Worm (Caenorhabditis elegans): ENCODE data around the gene btb-20.

DNA sequence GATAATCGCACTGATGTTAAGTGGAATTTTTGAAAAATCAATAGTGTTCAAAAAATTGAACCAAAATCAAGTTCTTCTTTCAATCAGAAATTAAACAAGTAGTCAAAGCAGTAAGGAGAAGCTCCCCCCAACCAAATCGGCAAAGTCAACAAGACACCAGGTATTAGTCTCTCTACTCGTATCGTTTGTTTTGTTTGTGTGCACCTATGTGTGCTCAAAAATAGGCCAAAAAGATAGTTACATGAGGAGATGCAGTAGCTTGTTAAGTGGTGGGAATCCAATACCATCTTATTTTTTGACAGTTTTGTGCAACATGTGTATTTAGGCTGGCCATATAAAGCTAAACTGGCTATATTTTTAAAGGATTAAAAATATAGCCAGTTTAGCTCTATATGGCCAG is 17.1 kb downstream of the btb-20 start, which contains the start of gene K10H10.12:
- no peak for TF ChIP-seq nhr-12 (tag; optimal IDR thresholded peaks at IDR 0.05)
- TF ChIP-seq peb-1 (tag; optimal IDR thresholded peaks at IDR 0.05): no peak
- TF ChIP-seq ztf-11 (tag; optimal IDR thresholded peaks at IDR 0.05): no peak
- no peak for TF ChIP-seq snpc-4 (tag; optimal IDR thresholded peaks at IDR 0.05)
- TF ChIP-seq ZK546.5 (tag; optimal IDR thresholded peaks at IDR 0.05): no peak
- no peak for TF ChIP-seq elt-3 (tag; optimal IDR thresholded peaks at IDR 0.05)
- no peak for TF ChIP-seq elt-1 (tag; optimal IDR thresholded peaks at IDR 0.05)
- TF ChIP-seq sma-9 (GFP tag; optimal IDR thresholded peaks at IDR 0.05): no peak
- no peak for TF ChIP-seq sma-9 (tag; optimal IDR thresholded peaks at IDR 0.05)
- TF ChIP-seq ceh-82 (tag; optimal IDR thresholded peaks at IDR 0.05): no peak
- TF ChIP-seq ztf-4 (tag; optimal IDR thresholded peaks at IDR 0.05): no peak
- TF ChIP-seq aly-2 (tag; optimal IDR thresholded peaks at IDR 0.05): no peak

Measured in whole organism, L2 larva.